Fruit fly (Drosophila melanogaster) whole organism, prepupa: ENCODE measurements around the gene CG32591.

Source experiments
- Blimp-1 ChIP-seq: fragments of 200-800 bp; sonication (Bioruptor generic); optimal IDR thresholded peaks from 3 replicates; lab custom pipeline; 2017; ENCODE audit warnings: missing biosample characterization, missing genetic modification characterization, mild to moderate bottlenecking, moderate library complexity, missing genetic modification reagents
- CG10669 ChIP-seq: fragments of 200-800 bp; sonication (Bioruptor generic); optimal IDR thresholded peaks from 3 replicates; lab custom pipeline; 2018; ENCODE audit warnings: missing biosample characterization, mild to moderate bottlenecking, missing genetic modification characterization, moderate library complexity
- CG11294 ChIP-seq: fragments of 200-800 bp; sonication (Bioruptor generic); IDR thresholded peaks from 2 replicates; pipeline ENCODE4 v1.3.6; 2022; ENCODE audit warnings: missing biosample characterization, missing genetic modification characterization
- CG15336 ChIP-seq: fragments of 200-800 bp; sonication (Bioruptor generic); IDR thresholded peaks from 2 replicates; pipeline ENCODE4 v1.3.6; 2022; ENCODE audit warnings: missing biosample characterization, missing genetic modification characterization
- CG16779 ChIP-seq: fragments of 200-800 bp; sonication (Bioruptor generic); optimal IDR thresholded peaks from 3 replicates; lab custom pipeline; 2017; ENCODE audit warnings: missing biosample characterization, mild to moderate bottlenecking, missing genetic modification characterization
- CG3032 ChIP-seq: fragments of 200-800 bp; optimal IDR thresholded peaks from 2 replicates; lab custom pipeline; 2019; ENCODE audit warnings: missing biosample characterization, mild to moderate bottlenecking, missing genetic modification characterization, moderate library complexity
- CG32006 ChIP-seq: fragments of 200-800 bp; sonication (Bioruptor generic); optimal IDR thresholded peaks from 3 replicates; lab custom pipeline; 2017; ENCODE audit warnings: missing biosample characterization, mild to moderate bottlenecking, missing genetic modification characterization
- CG34406 ChIP-seq: fragments of 200-800 bp; sonication (Bioruptor generic); optimal IDR thresholded peaks from 3 replicates; lab custom pipeline; 2016; ENCODE audit warnings: missing biosample characterization, missing genetic modification characterization
- CG6163 ChIP-seq: fragments of 200-800 bp; sonication (Bioruptor generic); IDR thresholded peaks from 3 replicates; pipeline ENCODE4 v1.3.6; 2022; ENCODE audit warnings: missing biosample characterization, missing genetic modification characterization
- CG6276 ChIP-seq: fragments of 200-800 bp; sonication (Bioruptor generic); optimal IDR thresholded peaks from 2 replicates; lab custom pipeline; 2017; ENCODE audit warnings: missing biosample characterization, mild to moderate bottlenecking, missing genetic modification characterization
- CG6792 ChIP-seq: fragments of 200-800 bp; sonication (Bioruptor generic); optimal IDR thresholded peaks from 3 replicates; lab custom pipeline; 2016; ENCODE audit warnings: missing biosample characterization, missing genetic modification characterization
- CG6808 ChIP-seq: fragments of 200-800 bp; sonication (Bioruptor generic); optimal IDR thresholded peaks from 3 replicates; lab custom pipeline; 2017; ENCODE audit warnings: missing biosample characterization, missing genetic modification characterization, mild to moderate bottlenecking, moderate library complexity, missing genetic modification reagents
- CG7368 ChIP-seq: fragments of 200-800 bp; sonication (Bioruptor generic); optimal IDR thresholded peaks from 3 replicates; lab custom pipeline; 2016; ENCODE audit warnings: missing biosample characterization, missing genetic modification characterization
- CG8319 ChIP-seq: fragments of 200-800 bp; sonication (Bioruptor generic); optimal IDR thresholded peaks from 3 replicates; lab custom pipeline; 2016; ENCODE audit warnings: missing biosample characterization, missing genetic modification characterization
- CG9139 ChIP-seq: fragments of 200-800 bp; sonication (Bioruptor generic); optimal IDR thresholded peaks from 3 replicates; lab custom pipeline; 2017; ENCODE audit warnings: missing biosample characterization, mild to moderate bottlenecking, missing genetic modification characterization
- Eip78C ChIP-seq: fragments of 200-800 bp; sonication (Bioruptor generic); peaks from one replicate; lab custom pipeline; 2016; ENCODE audit warnings: missing biosample characterization, missing genetic modification characterization
- Eip93F ChIP-seq: fragments of 200-800 bp; sonication (Bioruptor generic); optimal IDR thresholded peaks from 2 replicates; lab custom pipeline; 2016; ENCODE audit warnings: missing biosample characterization, mild to moderate bottlenecking, missing genetic modification characterization
- Ets21C ChIP-seq: fragments of 200-800 bp; sonication (Bioruptor generic); optimal IDR thresholded peaks from 3 replicates; lab custom pipeline; 2016; ENCODE audit warnings: missing biosample characterization, missing genetic modification characterization
- Ets96B ChIP-seq: fragments of 200-800 bp; optimal IDR thresholded peaks from 2 replicates; lab custom pipeline; 2019; ENCODE audit warnings: missing biosample characterization, mild to moderate bottlenecking, missing genetic modification characterization, moderate library complexity
- Hr38 ChIP-seq: sonication (Bioruptor generic); optimal IDR thresholded peaks from 2 replicates; lab custom pipeline; 2016; ENCODE audit warnings: missing biosample characterization, missing genetic modification characterization
- Hr39 ChIP-seq: fragments of 200-800 bp; sonication (Bioruptor generic); optimal IDR thresholded peaks from 2 replicates; lab custom pipeline; 2016; ENCODE audit warnings: missing biosample characterization, missing genetic modification characterization
- Hr4 ChIP-seq: fragments of 200-800 bp; sonication (Bioruptor generic); optimal IDR thresholded peaks from 3 replicates; lab custom pipeline; 2016; ENCODE audit warnings: missing biosample characterization, missing genetic modification characterization
- Lpt ChIP-seq: fragments of 200-800 bp; sonication (Bioruptor generic); optimal IDR thresholded peaks from 3 replicates; lab custom pipeline; 2016; ENCODE audit warnings: missing biosample characterization, missing genetic modification characterization
- Met ChIP-seq: fragments of 200-800 bp; sonication (Bioruptor generic); optimal IDR thresholded peaks from 3 replicates; lab custom pipeline; 2016; ENCODE audit warnings: missing biosample characterization, missing genetic modification characterization
- OdsH ChIP-seq: fragments of 200-800 bp; sonication (Bioruptor generic); optimal IDR thresholded peaks from 3 replicates; lab custom pipeline; 2016; ENCODE audit warnings: missing biosample characterization, missing genetic modification characterization
- Sox102F ChIP-seq: fragments of 200-800 bp; sonication (Bioruptor generic); optimal IDR thresholded peaks from 2 replicates; lab custom pipeline; 2016; ENCODE audit warnings: missing biosample characterization, mild to moderate bottlenecking, missing genetic modification characterization
- Sox14 ChIP-seq: fragments of 200-800 bp; sonication (Bioruptor generic); optimal IDR thresholded peaks from 3 replicates; lab custom pipeline; 2016; ENCODE audit warnings: missing biosample characterization, missing genetic modification characterization
- Sox15 ChIP-seq: fragments of 200-800 bp; sonication (Bioruptor generic); optimal IDR thresholded peaks from 3 replicates; lab custom pipeline; 2016; ENCODE audit warnings: missing biosample characterization, missing genetic modification characterization
- achi ChIP-seq: fragments of 200-800 bp; sonication (Bioruptor generic); optimal IDR thresholded peaks from 3 replicates; lab custom pipeline; 2016; ENCODE audit warnings: missing biosample characterization, missing genetic modification characterization
- cyc ChIP-seq: fragments of 200-800 bp; sonication (Bioruptor generic); optimal IDR thresholded peaks from 3 replicates; lab custom pipeline; 2016; ENCODE audit warnings: missing biosample characterization, missing genetic modification characterization
- dac ChIP-seq: fragments of 200-800 bp; sonication (Bioruptor generic); optimal IDR thresholded peaks from 2 replicates; lab custom pipeline; 2017; ENCODE audit warnings: missing biosample characterization, mild to moderate bottlenecking, missing genetic modification characterization
- dsx ChIP-seq: fragments of 200-800 bp; optimal IDR thresholded peaks from 3 replicates; lab custom pipeline; 2019; ENCODE audit warnings: missing biosample characterization, mild to moderate bottlenecking, missing genetic modification characterization, moderate library complexity; ENCODE audit not compliant: poor library complexity, severe bottlenecking
- eg ChIP-seq: fragments of 200-800 bp; sonication (Bioruptor generic); IDR thresholded peaks from 3 replicates; pipeline ENCODE4 v1.3.6; 2022; ENCODE audit warnings: missing biosample characterization, missing genetic modification characterization
- fd59A ChIP-seq: fragments of 200-800 bp; sonication (Bioruptor generic); optimal IDR thresholded peaks from 2 replicates; lab custom pipeline; 2017; ENCODE audit warnings: missing biosample characterization, mild to moderate bottlenecking, missing genetic modification characterization, missing genetic modification reagents
- fd85E ChIP-seq: fragments of 200-800 bp; sonication (Bioruptor generic); optimal IDR thresholded peaks from 3 replicates; lab custom pipeline; 2016; ENCODE audit warnings: missing biosample characterization, missing genetic modification characterization
- fkh ChIP-seq: fragments of 200-800 bp; sonication (Bioruptor generic); optimal IDR thresholded peaks from 3 replicates; lab custom pipeline; 2017; ENCODE audit warnings: missing biosample characterization, mild to moderate bottlenecking, missing genetic modification characterization, moderate library complexity
- net ChIP-seq: fragments of 200-800 bp; sonication (Bioruptor generic); optimal IDR thresholded peaks from 3 replicates; lab custom pipeline; 2016; ENCODE audit warnings: missing biosample characterization, missing genetic modification characterization
- pdm3 ChIP-seq: fragments of 200-800 bp; sonication (Bioruptor generic); optimal IDR thresholded peaks from 3 replicates; lab custom pipeline; 2016; ENCODE audit warnings: missing biosample characterization, missing genetic modification characterization
- salr ChIP-seq, 2 experiments: fragments of 200-800 bp; sonication (Bioruptor generic); optimal IDR thresholded peaks; 3 replicates each; lab custom pipeline; 2016 to 2018; ENCODE audit warnings: missing biosample characterization in 2 of 2, missing genetic modification characterization in 2 of 2, mild to moderate bottlenecking in 1 of 2
- svp ChIP-seq: fragments of 200-800 bp; sonication (Bioruptor generic); peaks from one replicate; lab custom pipeline; 2016; ENCODE audit warnings: missing biosample characterization, missing genetic modification characterization
- topi ChIP-seq: fragments of 200-800 bp; sonication (Bioruptor generic); optimal IDR thresholded peaks from 3 replicates; lab custom pipeline; 2016; ENCODE audit warnings: missing biosample characterization, missing genetic modification characterization
- vri ChIP-seq: fragments of 200-800 bp; sonication (Bioruptor generic); optimal IDR thresholded peaks from 3 replicates; lab custom pipeline; 2016; ENCODE audit warnings: missing biosample characterization, mild to moderate bottlenecking, missing genetic modification characterization

Gene CG32591

DNA sequence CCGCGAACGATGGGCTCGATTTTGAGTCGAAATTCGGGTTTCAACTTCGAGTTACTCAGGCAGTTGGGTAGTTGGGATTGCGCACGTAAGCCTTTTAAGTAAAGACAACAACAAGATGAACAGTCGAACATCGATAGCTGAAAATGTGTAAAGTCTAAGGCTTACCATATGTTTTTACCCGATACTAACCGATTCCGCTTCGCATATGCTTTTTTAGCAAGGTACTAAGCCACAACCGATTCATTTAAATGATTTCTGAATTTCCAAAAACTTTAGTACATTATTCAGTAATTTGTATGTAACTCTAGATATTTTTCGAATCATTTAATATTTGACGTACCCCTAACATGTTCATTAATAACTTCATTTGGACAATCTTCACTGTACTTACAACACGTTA is 31.2 kb downstream of the CG32591 start (continued):
- peak; percentile 60 for TF ChIP-seq CG7368
- TF ChIP-seq Hr4 (GFP tag; lab: Kevin White, UChicago) = peak; percentile 8
- TF ChIP-seq fd59A (GFP tag; lab: Kevin White, UChicago) = no peak
- peak; percentile 59 for TF ChIP-seq net
- TF ChIP-seq fd85E (GFP tag; lab: Kevin White, UChicago) = peak; percentile 13
- TF ChIP-seq CG6276 (GFP tag; lab: Kevin White, UChicago) = peak; percentile 62
- peak; percentile 75 for TF ChIP-seq Sox102F (GFP tag; lab: Kevin White, UChicago)
- TF ChIP-seq salr (GFP tag; optimal IDR thresholded peaks at IDR 0.05; lab: Kevin White, UChicago) = no peak

dm6 chrX:14896791-14897190 is 32.0 kb downstream of the CG32591 start, which contains the start of gene CG9514:
CG9514 (minus strand) TSS chrX:14896891.
- no peak for TF ChIP-seq Hr39 (GFP tag; lab: Kevin White, UChicago)
- no peak for TF ChIP-seq eg (GFP tag; lab: Robert Waterston, UW)
- no peak for TF ChIP-seq svp (GFP tag; lab: Kevin White, UChicago)
- TF ChIP-seq Ets96B (tag; lab: Kevin White, UChicago) = no peak
- TF ChIP-seq CG11294 = no peak
- TF ChIP-seq CG6808 = no peak
- no peak for TF ChIP-seq vri (GFP tag; lab: Kevin White, UChicago)
- TF ChIP-seq Sox15 = no peak
- TF ChIP-seq CG8319 (GFP tag; lab: Kevin White, UChicago) = no peak
- no peak for TF ChIP-seq Eip78C
- no peak for TF ChIP-seq salr (GFP tag; optimal IDR thresholded peaks at IDR 0.05; lab: Kevin White, UChicago)
- no peak for TF ChIP-seq CG6276 (GFP tag; lab: Kevin White, UChicago)
- no peak for TF ChIP-seq Met
- no peak for TF ChIP-seq net
- no peak for TF ChIP-seq Lpt
- no peak for TF ChIP-seq Hr38
- TF ChIP-seq CG6792 (GFP tag; lab: Kevin White, UChicago) = no peak
- TF ChIP-seq fd59A (GFP tag; lab: Kevin White, UChicago) = no peak

DNA sequence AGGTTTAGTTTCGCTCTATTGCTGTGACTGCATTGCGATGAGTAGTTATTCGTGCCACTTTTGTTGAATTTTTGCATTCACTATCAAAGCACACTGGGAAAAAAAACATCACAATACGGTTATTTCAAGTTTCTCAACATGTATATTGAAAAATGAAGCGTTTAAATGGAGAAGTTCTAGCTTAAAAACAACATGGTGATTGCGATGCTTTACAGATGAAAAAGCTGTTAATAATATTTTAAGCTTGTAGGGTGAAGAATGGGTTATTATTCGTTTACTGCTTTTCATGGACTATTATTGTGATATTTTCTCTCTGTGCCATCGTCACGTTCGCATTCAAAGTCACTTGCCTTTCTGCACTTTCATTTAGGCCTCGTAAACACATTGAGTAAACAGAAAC is 32.4 kb downstream of the CG32591 start:
- TF ChIP-seq CG32006 (GFP tag; lab: Kevin White, UChicago) (peak; percentile 57), eg (GFP tag; lab: Robert Waterston, UW) (0 out of 3 replicates have a peak, but pooled peaks have one; percentile 19), CG6163 (GFP tag; lab: Robert Waterston, UW) (no peak), Hr4 (GFP tag; lab: Kevin White, UChicago) (peak; percentile 61), Sox14 (no peak), CG6276 (GFP tag; lab: Kevin White, UChicago) (peak; percentile 39), svp (GFP tag; lab: Kevin White, UChicago) (no peak), dac (GFP tag; lab: Kevin White, UChicago) (no peak), net (no peak), CG15336 (peak; percentile 32; the same call in 1 of the 2 replicates), Eip93F (no peak), salr (GFP tag; optimal IDR thresholded peaks at IDR 0.05; lab: Kevin White, UChicago) (no peak), Eip78C (peak; percentile 68), fkh (no peak)

dm6 chrX:14893872-14894271 is 34.9 kb downstream of the CG32591 start:
- TF ChIP-seq Eip93F (no peak), fd85E (GFP tag; lab: Kevin White, UChicago) (no peak), CG10669 (no peak)

- TF ChIP-seq Sox15 (no peak), Met (no peak), salr (GFP tag; optimal IDR thresholded peaks at IDR 0.05; lab: Kevin White, UChicago) (no peak), CG9139 (no peak), fd85E (GFP tag; lab: Kevin White, UChicago) (no peak), Blimp-1 (no peak), eg (GFP tag; lab: Robert Waterston, UW) (peak; percentile 71), CG3032 (tag; lab: Kevin White, UChicago) (no peak), Ets96B (tag; lab: Kevin White, UChicago) (no peak), CG6163 (GFP tag; lab: Robert Waterston, UW) (peak; percentile 52; the same call in 1 of the 3 replicates), OdsH (GFP tag; lab: Kevin White, UChicago) (peak; percentile 32), vri (GFP tag; lab: Kevin White, UChicago) (no peak), CG6808 (no peak), CG7368 (no peak), CG34406 (GFP tag; lab: Kevin White, UChicago) (peak; percentile 22), pdm3 (GFP tag; lab: Kevin White, UChicago) (peak; percentile 56), dsx (GFP tag; lab: Kevin White, UChicago) (no peak), CG16779 (tag; lab: Kevin White, UChicago) (no peak), CG6792 (GFP tag; lab: Kevin White, UChicago) (peak; percentile 26), Eip78C (peak; percentile 94), achi (GFP tag; lab: Kevin White, UChicago) (peak; percentile 15), Hr4 (GFP tag; lab: Kevin White, UChicago) (peak; percentile 1), net (no peak), Ets21C (peak; percentile 18), cyc (peak; percentile 31), topi (peak; percentile 16)
These were observed 36.4 kb downstream of the CG32591 start for dm6 chrX:14892303-14892702.
